Worm (Caenorhabditis elegans) whole organism, early embryonic: ENCODE results near the gene ceh-28.

Source experiments
- B0310.2 ChIP-seq: sonication (generic microtip); optimal IDR thresholded peaks from 2 replicates; lab custom pipeline; 2016; ENCODE audit warnings: mild to moderate bottlenecking, missing genetic modification characterization, missing compliant biosample characterization
- F13C5.2 ChIP-seq: sonication (generic microtip); optimal IDR thresholded peaks from 2 replicates; lab custom pipeline; 2017; ENCODE audit warnings: mild to moderate bottlenecking, missing genetic modification characterization, inconsistent platforms, missing compliant biosample characterization
- aly-1 ChIP-seq: sonication (generic microtip); optimal IDR thresholded peaks from 2 replicates; lab custom pipeline; 2016; ENCODE audit warnings: missing genetic modification characterization, missing compliant biosample characterization
- ama-1 ChIP-seq: fragments of 150-350 bp; optimal IDR thresholded peaks from 2 replicates; lab custom pipeline; 2014
- ceh-13 ChIP-seq: fragments of 200-800 bp; sonication (Bioruptor generic); optimal IDR thresholded peaks from 2 replicates; lab custom pipeline; 2018; ENCODE audit warnings: mild to moderate bottlenecking, missing genetic modification characterization, missing compliant biosample characterization
- ceh-36 ChIP-seq: sonication (generic microtip); optimal IDR thresholded peaks from 2 replicates; lab custom pipeline; 2016; ENCODE audit warnings: missing genetic modification characterization, inconsistent platforms, missing compliant biosample characterization
- ets-7 ChIP-seq: sonication (generic microtip); optimal IDR thresholded peaks from 2 replicates; lab custom pipeline; 2016; ENCODE audit warnings: missing genotype, missing genetic modification characterization, missing compliant biosample characterization
- flt-1 ChIP-seq: fragments of 200-800 bp; sonication (Bioruptor generic); IDR thresholded peaks from 2 replicates; pipeline ENCODE4 v1.3.6; 2022; ENCODE audit warnings: missing genetic modification characterization, missing compliant biosample characterization
- hmbx-1 ChIP-seq: sonication (generic microtip); optimal IDR thresholded peaks from 2 replicates; lab custom pipeline; 2016; ENCODE audit warnings: mild to moderate bottlenecking, missing genetic modification characterization, missing compliant biosample characterization
- hmg-4 ChIP-seq: fragments of 200-800 bp; sonication (Bioruptor generic); optimal IDR thresholded peaks from 2 replicates; lab custom pipeline; 2018; ENCODE audit warnings: mild to moderate bottlenecking, missing genetic modification characterization, missing compliant biosample characterization
- hnd-1 ChIP-seq: sonication (generic microtip); optimal IDR thresholded peaks from 2 replicates; lab custom pipeline; 2016; ENCODE audit warnings: missing genetic modification characterization, missing compliant biosample characterization
- pes-1 ChIP-seq: fragments of 200-800 bp; sonication (Bioruptor generic); IDR thresholded peaks from 2 replicates; pipeline ENCODE4 v1.3.6; 2022; ENCODE audit warnings: missing genetic modification reagents, missing genetic modification characterization, missing compliant biosample characterization
- scrt-1 ChIP-seq: fragments of 200-800 bp; sonication (Bioruptor generic); IDR thresholded peaks from 2 replicates; pipeline ENCODE4 v1.3.6; 2022; ENCODE audit warnings: missing genetic modification characterization, missing compliant biosample characterization
- sea-1 ChIP-seq: fragments of 200-800 bp; sonication (Bioruptor generic); conservative IDR thresholded peaks from 2 replicates; pipeline ENCODE4 v1.3.6; 2022; ENCODE audit warnings: missing genetic modification characterization, missing compliant biosample characterization
- tbx-11 ChIP-seq: fragments of 200-800 bp; sonication (Bioruptor generic); IDR thresholded peaks from 2 replicates; pipeline ENCODE4 v1.3.6; 2022; ENCODE audit warnings: missing genetic modification characterization, missing compliant biosample characterization
- tbx-37 ChIP-seq: fragments of 200-800 bp; sonication (Bioruptor generic); conservative IDR thresholded peaks from 2 replicates; pipeline ENCODE4 v1.3.6; 2022; ENCODE audit warnings: missing genetic modification reagents, missing genetic modification characterization, missing compliant biosample characterization
- tra-4 ChIP-seq: sonication (generic microtip); optimal IDR thresholded peaks from 2 replicates; lab custom pipeline; 2017; ENCODE audit warnings: missing genetic modification characterization, missing compliant biosample characterization

Gene ceh-28

DNA sequence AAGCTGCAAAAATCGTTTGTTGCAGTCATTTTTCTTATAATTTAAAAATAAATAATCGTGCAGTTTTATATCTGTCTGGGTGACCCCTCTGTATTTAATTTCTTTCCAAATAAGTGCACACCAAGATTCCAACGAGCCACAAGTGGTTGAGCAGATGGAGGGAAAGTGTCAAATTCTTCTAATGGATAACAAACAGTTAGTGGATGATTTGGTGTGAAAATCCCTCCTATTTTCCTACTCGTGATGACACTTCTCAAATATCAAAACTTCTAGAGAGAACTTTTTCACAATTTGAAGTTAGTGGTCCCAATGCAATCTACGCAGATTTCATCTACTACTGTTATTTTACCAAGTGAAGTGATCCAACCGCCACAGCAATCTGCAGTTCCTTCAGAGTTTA, at the start of gene ceh-28:
ceh-28 (plus strand) TSS at position 301 of the 400 bp plus-strand sequence.
- TF ChIP-seq tra-4 (tag; lab: Kevin White, UChicago) (no peak), tbx-37 (GFP tag; lab: Robert Waterston, UW) (no peak), aly-1 (tag; lab: Kevin White, UChicago) (no peak), flt-1 (GFP tag; lab: Robert Waterston, UW) (no peak), F13C5.2 (tag; lab: Kevin White, UChicago) (no peak), ceh-36 (tag; lab: Kevin White, UChicago) (no peak), sea-1 (GFP tag; lab: Robert Waterston, UW) (no peak), ama-1 (lab: Kevin White, UChicago) (no peak), pes-1 (no peak), hnd-1 (no peak), hmbx-1 (no peak), hmg-4 (GFP tag; lab: Kevin White, UChicago) (no peak), ceh-13 (GFP tag; lab: Kevin White, UChicago) (no peak), B0310.2 (no peak), ets-7 (tag; lab: Kevin White, UChicago) (no peak), scrt-1 (GFP tag; lab: Robert Waterston, UW) (no peak), tbx-11 (GFP tag; lab: Robert Waterston, UW) (no peak)

DNA sequence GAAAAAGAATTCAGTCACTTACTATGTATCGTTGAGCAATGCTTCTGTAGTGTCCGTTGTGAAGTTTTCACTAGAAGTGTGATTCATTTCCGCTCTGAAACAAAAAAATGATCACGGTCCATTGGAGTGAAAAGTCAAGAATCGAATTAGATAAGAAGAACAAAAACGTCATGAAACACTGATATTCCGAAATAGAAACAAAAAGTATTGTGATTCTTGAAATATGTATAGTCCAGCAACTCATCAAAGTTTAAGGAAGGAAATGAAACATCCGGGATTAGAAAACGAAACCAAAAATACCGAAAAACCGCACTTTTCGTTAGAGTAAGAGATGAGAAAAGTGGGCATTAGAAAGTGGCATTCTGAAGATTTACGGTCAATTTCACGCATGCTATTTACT, 41.9 kb upstream of the ceh-28 start, which contains the start of gene npr-10:
npr-10 (minus strand) TSS at position 101 of the 400 bp plus-strand sequence.
- no peak for TF ChIP-seq hmg-4 (GFP tag; lab: Kevin White, UChicago)
- TF ChIP-seq hnd-1 = no peak
- TF ChIP-seq sea-1 (GFP tag; lab: Robert Waterston, UW) = no peak
- TF ChIP-seq F13C5.2 (tag; lab: Kevin White, UChicago) = no peak
- no peak for TF ChIP-seq hmbx-1
- TF ChIP-seq tra-4 (tag; lab: Kevin White, UChicago) = no peak
- TF ChIP-seq ceh-36 (tag; lab: Kevin White, UChicago) = no peak
- no peak for TF ChIP-seq pes-1
- TF ChIP-seq scrt-1 (GFP tag; lab: Robert Waterston, UW) = no peak
- TF ChIP-seq ets-7 (tag; lab: Kevin White, UChicago) = no peak
- TF ChIP-seq B0310.2 = no peak
- no peak for TF ChIP-seq ceh-13 (GFP tag; lab: Kevin White, UChicago)
- TF ChIP-seq aly-1 (tag; lab: Kevin White, UChicago) = no peak
- TF ChIP-seq flt-1 (GFP tag; lab: Robert Waterston, UW) = no peak
- TF ChIP-seq tbx-37 (GFP tag; lab: Robert Waterston, UW) = no peak

DNA sequence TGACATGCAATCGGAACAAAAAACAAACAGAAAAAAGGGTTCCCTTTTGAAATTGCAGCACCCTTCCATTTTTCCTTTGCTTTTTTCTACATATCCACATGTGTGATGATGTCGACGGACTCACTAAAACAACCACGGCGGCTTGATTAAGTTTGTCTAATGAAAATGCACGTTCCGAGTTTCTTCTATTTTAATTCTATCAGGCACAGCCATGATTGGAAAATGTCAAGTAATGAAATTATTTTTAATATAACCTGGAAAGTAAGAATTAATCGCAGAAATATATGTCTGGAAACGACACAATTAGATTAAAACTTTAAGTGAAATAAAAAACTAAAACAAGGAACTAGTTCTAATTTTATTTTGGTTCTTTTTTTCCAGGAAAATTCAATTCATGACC, 40.6 kb upstream of the ceh-28 start:
- TF ChIP-seq tra-4 (tag; lab: Kevin White, UChicago) (no peak), F13C5.2 (tag; lab: Kevin White, UChicago) (no peak), hmg-4 (GFP tag; lab: Kevin White, UChicago) (no peak), tbx-37 (GFP tag; lab: Robert Waterston, UW) (no peak), hmbx-1 (no peak), hnd-1 (no peak), ceh-13 (GFP tag; lab: Kevin White, UChicago) (no peak), ama-1 (lab: Kevin White, UChicago) (no peak), flt-1 (GFP tag; lab: Robert Waterston, UW) (no peak), ets-7 (tag; lab: Kevin White, UChicago) (no peak), B0310.2 (no peak), sea-1 (GFP tag; lab: Robert Waterston, UW) (no peak), ceh-36 (tag; lab: Kevin White, UChicago) (no peak), aly-1 (tag; lab: Kevin White, UChicago) (no peak), tbx-11 (GFP tag; lab: Robert Waterston, UW) (no peak), pes-1 (no peak), scrt-1 (GFP tag; lab: Robert Waterston, UW) (no peak)

DNA sequence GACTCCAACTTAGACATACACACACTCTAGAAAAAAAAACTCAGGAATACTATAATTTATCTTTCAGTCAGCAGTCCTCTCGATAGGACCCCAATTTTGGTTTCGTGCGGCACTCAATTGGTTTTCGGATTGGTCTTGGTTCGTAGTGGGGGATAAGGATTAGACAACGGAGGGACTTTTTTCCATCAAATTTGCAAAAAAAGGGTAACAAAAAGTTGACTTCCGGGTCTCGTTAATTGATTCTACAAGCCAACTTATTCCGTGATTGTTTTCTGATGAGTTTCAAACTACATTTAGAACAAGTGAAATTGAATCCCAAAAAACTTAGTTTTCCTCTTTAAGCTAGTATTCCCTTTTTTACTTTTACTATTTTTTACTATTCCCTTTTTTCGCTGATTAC, 40.1 kb upstream of the ceh-28 start:
- TF ChIP-seq sea-1 (GFP tag; lab: Robert Waterston, UW) (no peak), B0310.2 (no peak), tbx-37 (GFP tag; lab: Robert Waterston, UW) (no peak), tbx-11 (GFP tag; lab: Robert Waterston, UW) (no peak), ama-1 (lab: Kevin White, UChicago) (no peak), aly-1 (tag; lab: Kevin White, UChicago) (no peak), ceh-13 (GFP tag; lab: Kevin White, UChicago) (no peak), tra-4 (tag; lab: Kevin White, UChicago) (no peak)

DNA sequence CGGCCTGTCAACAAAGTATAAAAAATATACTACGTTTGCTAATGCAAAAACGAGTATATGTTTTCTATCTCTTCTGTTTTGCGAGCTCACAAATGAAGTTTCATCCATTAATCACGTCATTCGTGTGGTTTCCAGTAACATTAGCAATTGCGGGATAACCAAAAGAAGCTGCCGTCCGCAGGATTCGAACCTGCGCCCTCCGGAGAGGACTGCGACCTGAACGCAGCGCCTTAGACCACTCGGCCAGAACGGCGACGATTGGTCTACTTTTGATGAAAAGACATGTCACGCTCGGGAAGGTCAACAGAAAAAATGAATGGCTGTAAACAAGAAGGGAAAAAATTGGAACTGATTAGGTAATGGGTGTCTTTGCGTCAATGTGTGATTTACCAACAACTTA, 35.7 kb upstream of the ceh-28 start:
- TF ChIP-seq scrt-1 (GFP tag; lab: Robert Waterston, UW) = no peak
- no peak for TF ChIP-seq aly-1 (tag; lab: Kevin White, UChicago)
- TF ChIP-seq ama-1 (lab: Kevin White, UChicago) = no peak
- no peak for TF ChIP-seq ceh-36 (tag; lab: Kevin White, UChicago)
- no peak for TF ChIP-seq tbx-11 (GFP tag; lab: Robert Waterston, UW)
- TF ChIP-seq hnd-1 = no peak
- TF ChIP-seq tra-4 (tag; lab: Kevin White, UChicago) = no peak
- no peak for TF ChIP-seq B0310.2
- TF ChIP-seq flt-1 (GFP tag; lab: Robert Waterston, UW) = no peak
- TF ChIP-seq tbx-37 (GFP tag; lab: Robert Waterston, UW) = no peak
- no peak for TF ChIP-seq sea-1 (GFP tag; lab: Robert Waterston, UW)
- no peak for TF ChIP-seq hmbx-1
- TF ChIP-seq hmg-4 (GFP tag; lab: Kevin White, UChicago) = no peak
- no peak for TF ChIP-seq ceh-13 (GFP tag; lab: Kevin White, UChicago)
- no peak for TF ChIP-seq ets-7 (tag; lab: Kevin White, UChicago)

DNA sequence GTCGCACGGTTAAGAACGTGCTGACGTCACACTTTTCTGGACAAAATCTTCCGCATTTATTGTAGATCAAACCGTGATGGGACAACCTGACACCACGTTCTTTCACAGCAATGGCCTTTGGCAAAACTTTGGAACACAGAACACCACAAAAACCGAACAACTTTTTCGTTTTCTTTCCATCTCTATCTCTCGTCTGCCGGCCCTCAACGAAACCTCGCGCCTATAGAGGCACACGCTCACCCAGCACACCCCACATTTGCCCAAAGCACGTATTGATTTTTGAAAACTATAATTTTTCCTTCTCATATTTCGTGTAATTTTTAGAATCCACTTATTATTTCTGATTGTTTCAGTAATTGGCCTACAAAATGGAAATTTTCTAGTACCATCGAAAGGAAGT, 32.6 kb upstream of the ceh-28 start:
- TF ChIP-seq tbx-11 (GFP tag; lab: Robert Waterston, UW) (no peak), sea-1 (GFP tag; lab: Robert Waterston, UW) (no peak), ceh-13 (GFP tag; lab: Kevin White, UChicago) (no peak)

DNA sequence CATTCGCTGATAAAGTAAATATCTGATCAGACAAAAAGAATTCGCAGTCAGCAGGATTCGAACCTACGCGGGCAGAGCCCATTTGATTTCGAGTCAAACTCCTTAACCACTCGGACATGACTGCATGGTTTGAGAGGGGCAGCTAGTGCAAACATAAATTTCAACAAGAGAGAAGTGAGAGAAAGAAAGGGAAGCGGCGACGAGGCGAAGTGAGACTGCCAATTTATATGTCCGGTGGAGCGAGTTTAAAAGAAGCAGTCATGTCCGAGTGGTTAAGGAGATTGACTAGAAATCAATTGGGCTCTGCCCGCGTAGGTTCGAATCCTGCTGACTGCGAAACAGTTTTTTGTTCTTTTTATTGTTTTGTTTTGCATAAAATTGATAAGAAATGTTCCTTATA, 28.1 kb upstream of the ceh-28 start:
- TF ChIP-seq aly-1 (tag; lab: Kevin White, UChicago) (peak; percentile 93), F13C5.2 (tag; lab: Kevin White, UChicago) (peak; percentile 96), tbx-11 (GFP tag; lab: Robert Waterston, UW) (peak; percentile 95), hmg-4 (GFP tag; lab: Kevin White, UChicago) (peak; percentile 96), ets-7 (tag; lab: Kevin White, UChicago) (peak; percentile 91), tbx-37 (GFP tag; lab: Robert Waterston, UW) (peak; percentile 95), flt-1 (GFP tag; lab: Robert Waterston, UW) (peak; percentile 88), pes-1 (peak; percentile 94), ceh-13 (GFP tag; lab: Kevin White, UChicago) (peak; percentile 81), B0310.2 (peak; percentile 84), sea-1 (GFP tag; lab: Robert Waterston, UW) (peak; percentile 94), scrt-1 (GFP tag; lab: Robert Waterston, UW) (peak; percentile 95), hmbx-1 (peak; percentile 53), hnd-1 (peak; percentile 85), ceh-36 (tag; lab: Kevin White, UChicago) (peak; percentile 93)
